Worm (Caenorhabditis elegans) whole organism, L4/young adult: ENCODE data around the gene C30G12.2.

Source experiments
- W03F9.2 ChIP-seq: fragments of 150-350 bp; optimal IDR thresholded peaks from 2 replicates; lab custom pipeline; 2014; ENCODE audit warnings: missing biosample characterization, missing genetic modification characterization
- dao-5 ChIP-seq: sonication (generic microtip); optimal IDR thresholded peaks from 2 replicates; lab custom pipeline; 2016; ENCODE audit warnings: missing genotype, missing genetic modification characterization, moderate library complexity, missing compliant biosample characterization
- him-1 ChIP-seq: sonication (generic microtip); optimal IDR thresholded peaks from 2 replicates; lab custom pipeline; 2016; ENCODE audit warnings: missing genotype, missing genetic modification reagents, missing genetic modification characterization, missing compliant biosample characterization

The C30G12.2 gene

DNA sequence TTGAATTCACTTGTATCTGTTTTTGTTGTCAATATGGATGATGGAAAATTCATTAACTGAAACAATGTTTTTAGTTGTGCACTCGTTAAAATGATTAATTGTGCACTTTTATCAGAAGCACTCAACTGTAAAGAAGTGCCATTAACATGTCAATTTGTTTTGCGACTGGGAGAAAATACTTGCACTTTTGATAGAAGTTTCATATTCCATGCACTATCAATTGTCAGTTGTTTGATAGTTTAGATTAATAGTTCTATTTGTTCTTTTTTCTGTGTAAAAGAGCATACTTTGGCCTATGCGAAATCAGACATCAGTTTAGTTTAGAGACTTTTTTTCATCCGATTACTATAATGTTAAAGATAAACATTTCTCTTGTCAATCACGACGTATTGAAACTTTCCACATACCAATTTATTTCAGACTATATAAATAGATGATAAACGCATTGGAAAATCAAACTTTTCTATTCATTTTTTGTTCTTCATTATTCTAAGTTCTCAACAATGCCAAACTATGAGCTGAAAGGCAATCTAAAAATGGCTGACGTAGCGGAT lies at the start of gene C30G12.2:
Gene C30G12.2 (plus strand): TSS at position 504 of the 554 bp plus-strand sequence.
- TF ChIP-seq W03F9.2 (tag; lab: Kevin White, UChicago) (no peak), him-1 (tag; lab: Kevin White, UChicago) (no peak), dao-5 (tag; lab: Kevin White, UChicago) (no peak)

DNA sequence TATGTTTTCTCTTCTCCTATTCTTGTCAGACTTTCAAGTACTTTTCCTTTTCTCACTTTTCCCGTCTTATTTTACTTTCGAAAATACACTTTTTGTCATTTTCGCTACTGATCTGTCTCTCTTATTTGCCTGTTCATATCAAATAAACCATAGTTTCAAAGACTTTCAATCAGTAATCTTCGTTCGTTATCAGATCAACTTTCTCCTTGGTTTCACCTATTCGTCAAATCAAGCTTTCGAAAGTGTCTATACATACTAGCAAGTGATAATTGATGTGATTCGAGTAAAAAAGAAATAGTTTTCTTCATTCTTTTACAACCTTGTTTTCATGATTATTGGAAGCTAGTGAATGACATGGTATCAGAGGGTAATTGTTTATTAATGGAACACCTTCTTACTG lies 47.5 kb upstream of the C30G12.2 start:
- TF ChIP-seq dao-5 (tag; lab: Kevin White, UChicago) (no peak), him-1 (tag; lab: Kevin White, UChicago) (no peak), W03F9.2 (tag; lab: Kevin White, UChicago) (no peak)

DNA sequence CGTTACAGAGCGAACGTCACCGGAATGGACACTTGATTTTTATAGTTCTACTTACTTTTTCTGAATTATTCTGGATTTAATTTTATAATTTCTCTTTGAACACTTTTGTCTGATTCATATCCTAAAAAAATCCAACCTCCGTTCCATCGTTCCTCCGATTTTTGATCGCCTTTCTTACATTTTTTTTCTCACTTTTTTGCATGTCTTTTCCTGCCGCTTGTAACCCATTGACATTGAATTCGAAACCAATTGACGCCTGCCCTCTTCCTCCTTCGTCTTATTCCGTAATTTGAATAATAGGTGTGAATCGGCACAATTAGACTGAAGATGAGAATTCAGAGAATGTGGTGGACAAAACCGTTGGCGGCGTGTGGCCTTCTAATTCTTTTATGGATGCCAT lies 44.6 kb upstream of the C30G12.2 start, which contains the start of gene skpo-3:
Gene skpo-3 (plus strand): TSS at position 301 of the 400 bp plus-strand sequence.
- no peak for TF ChIP-seq W03F9.2 (tag; lab: Kevin White, UChicago)
- TF ChIP-seq him-1 (tag; lab: Kevin White, UChicago) = no peak
- no peak for TF ChIP-seq dao-5 (tag; lab: Kevin White, UChicago)

DNA sequence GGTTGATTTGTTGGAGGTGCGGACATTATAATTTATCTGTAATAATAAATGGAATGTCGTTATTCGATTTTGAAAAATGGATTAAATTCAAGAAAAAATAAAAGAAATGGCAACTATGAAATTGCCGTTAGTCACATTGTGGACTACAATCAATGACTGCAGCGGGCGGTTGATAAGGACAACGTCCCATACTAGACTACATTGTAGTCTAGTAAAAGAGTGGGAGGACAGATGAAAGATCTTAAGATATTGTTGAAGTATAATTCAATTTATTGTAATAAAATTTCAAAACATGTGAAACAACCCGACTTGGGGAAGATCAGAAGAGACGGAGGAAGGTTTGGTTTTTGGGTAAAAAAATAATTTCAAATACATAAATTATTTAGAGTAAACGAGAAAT lies 38.2 kb upstream of the C30G12.2 start, which contains the start of the genes prx-13 and ada-2:
Gene prx-13 (minus strand): TSS at position 38 of the 400 bp plus-strand sequence.
Gene ada-2 (plus strand): TSS at position 282 of the 400 bp plus-strand sequence.
- TF ChIP-seq W03F9.2 (tag; lab: Kevin White, UChicago) = no peak
- TF ChIP-seq him-1 (tag; lab: Kevin White, UChicago) = no peak
- TF ChIP-seq dao-5 (tag; lab: Kevin White, UChicago) = no peak

ce11 chrII:7253073-7253472 lies 37.2 kb upstream of the C30G12.2 start, which contains the start of gene lsm-4:
Gene lsm-4, minus strand, starts transcription at chrII:7253163.
- no peak for TF ChIP-seq him-1 (tag; lab: Kevin White, UChicago)
- TF ChIP-seq W03F9.2 (tag; lab: Kevin White, UChicago) = no peak
- no peak for TF ChIP-seq dao-5 (tag; lab: Kevin White, UChicago)

ce11 chrII:7255614-7256162 lies 34.5 kb upstream of the C30G12.2 start, which contains the start of gene F32A5.8:
Gene F32A5.8, plus strand, starts transcription at chrII:7256112.
- no peak for TF ChIP-seq dao-5 (tag; lab: Kevin White, UChicago)
- TF ChIP-seq W03F9.2 (tag; lab: Kevin White, UChicago) = no peak
- TF ChIP-seq him-1 (tag; lab: Kevin White, UChicago) = no peak

- TF ChIP-seq W03F9.2 (tag; lab: Kevin White, UChicago) (no peak), him-1 (tag; lab: Kevin White, UChicago) (no peak), dao-5 (tag; lab: Kevin White, UChicago) (no peak)
Measured at ce11 chrII:7261854-7262253, 28.4 kb upstream of the C30G12.2 start, which contains the start of gene C30G12.4. Gene C30G12.4, plus strand, starts transcription at chrII:7262154.

DNA sequence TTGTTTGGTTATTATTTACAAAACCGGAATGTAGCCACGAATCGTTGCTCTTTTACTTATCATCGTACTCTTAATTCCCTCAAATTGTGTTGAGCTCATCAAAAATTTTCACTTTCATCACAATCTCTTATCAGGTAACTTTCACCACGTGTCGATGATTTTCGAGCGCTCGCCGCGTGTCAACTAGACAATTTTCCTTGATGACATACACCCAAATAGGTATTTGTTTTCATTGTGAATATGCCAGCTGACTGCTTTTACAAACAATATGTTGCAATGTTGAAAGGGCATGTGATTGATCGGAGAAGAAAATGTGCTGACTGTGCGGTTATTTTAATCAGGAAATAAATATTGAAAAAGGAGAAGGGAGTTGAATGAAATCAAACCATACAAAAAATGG lies 25.6 kb upstream of the C30G12.2 start:
- TF ChIP-seq W03F9.2 (tag; lab: Kevin White, UChicago) = no peak
- no peak for TF ChIP-seq him-1 (tag; lab: Kevin White, UChicago)
- no peak for TF ChIP-seq dao-5 (tag; lab: Kevin White, UChicago)

ce11 chrII:7269783-7270182 lies 20.4 kb upstream of the C30G12.2 start:
- TF ChIP-seq dao-5 (tag; lab: Kevin White, UChicago) (no peak), W03F9.2 (tag; lab: Kevin White, UChicago) (no peak), him-1 (tag; lab: Kevin White, UChicago) (no peak)

- TF ChIP-seq W03F9.2 (tag; lab: Kevin White, UChicago) = no peak
- no peak for TF ChIP-seq dao-5 (tag; lab: Kevin White, UChicago)
- no peak for TF ChIP-seq him-1 (tag; lab: Kevin White, UChicago)
Measured at ce11 chrII:7272513-7272912, 17.7 kb upstream of the C30G12.2 start.

ce11 chrII:7273517-7273916 lies 16.7 kb upstream of the C30G12.2 start:
- TF ChIP-seq dao-5 (tag; lab: Kevin White, UChicago) (no peak), him-1 (tag; lab: Kevin White, UChicago) (no peak), W03F9.2 (tag; lab: Kevin White, UChicago) (no peak)

DNA sequence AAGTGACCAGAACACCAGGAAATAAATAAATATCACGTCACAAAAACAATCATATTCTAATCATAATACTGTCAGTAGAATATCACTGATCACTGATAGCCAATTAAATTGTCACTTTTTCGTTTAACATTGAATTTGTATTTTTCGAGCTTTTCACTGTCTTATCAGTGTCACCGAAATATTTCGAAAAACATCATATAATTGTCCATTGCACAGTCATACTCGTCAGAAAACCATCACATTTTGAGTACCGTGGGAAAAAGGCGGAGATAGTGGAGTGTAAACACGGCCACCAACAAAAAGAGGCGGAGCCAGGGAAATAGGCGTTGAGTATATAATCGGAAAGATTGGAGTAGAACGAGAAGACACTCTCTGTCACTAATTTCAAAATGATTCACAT lies 13.0 kb upstream of the C30G12.2 start:
- TF ChIP-seq dao-5 (tag; lab: Kevin White, UChicago) (no peak), him-1 (tag; lab: Kevin White, UChicago) (no peak), W03F9.2 (tag; lab: Kevin White, UChicago) (no peak)

- TF ChIP-seq dao-5 (tag; lab: Kevin White, UChicago) (no peak), him-1 (tag; lab: Kevin White, UChicago) (no peak), W03F9.2 (tag; lab: Kevin White, UChicago) (no peak)
Measured at ce11 chrII:7277925-7278324, 12.3 kb upstream of the C30G12.2 start.
